Fruit fly (Drosophila melanogaster) whole organism, adult: ENCODE results near the gene pix.

Source experiments
- CG12768 ChIP-seq: fragments of 200-800 bp; sonication (Bioruptor generic); optimal IDR thresholded peaks from 2 replicates; lab custom pipeline; 2017; ENCODE audit warnings: missing biosample characterization, missing genetic modification characterization, mild to moderate bottlenecking, moderate library complexity, missing genetic modification reagents
- CG14711 ChIP-seq: fragments of 200-800 bp; sonication (Bioruptor generic); optimal IDR thresholded peaks from 2 replicates; lab custom pipeline; 2018; ENCODE audit warnings: missing biosample characterization, mild to moderate bottlenecking, missing genetic modification characterization, moderate library complexity
- CG1620 ChIP-seq: fragments of 200-800 bp; sonication (Bioruptor generic); optimal IDR thresholded peaks from 2 replicates; lab custom pipeline; 2016; ENCODE audit warnings: missing biosample characterization, missing genetic modification characterization
- CG5204 ChIP-seq: fragments of 200-800 bp; sonication (Bioruptor generic); optimal IDR thresholded peaks from 2 replicates; lab custom pipeline; 2016; ENCODE audit warnings: missing biosample characterization, missing genetic modification characterization
- Clk ChIP-seq: fragments of 200-800 bp; sonication (Bioruptor generic); optimal IDR thresholded peaks from 2 replicates; lab custom pipeline; 2017; ENCODE audit warnings: missing biosample characterization, missing genetic modification characterization
- Mnt ChIP-seq: fragments of 200-800 bp; sonication (Bioruptor generic); optimal IDR thresholded peaks from 2 replicates; lab custom pipeline; 2016; ENCODE audit warnings: missing biosample characterization, mild to moderate bottlenecking, missing genetic modification characterization
- kay ChIP-seq: fragments of 200-800 bp; sonication (Bioruptor generic); peaks from one replicate; lab custom pipeline; 2016; ENCODE audit warnings: missing biosample characterization, missing genetic modification characterization, borderline replicate concordance
- ovo ChIP-seq: fragments of 200-800 bp; sonication (Bioruptor generic); optimal IDR thresholded peaks from 2 replicates; lab custom pipeline; 2016; ENCODE audit warnings: missing biosample characterization, missing genetic modification characterization
- toe ChIP-seq: fragments of 200-800 bp; sonication (Bioruptor generic); optimal IDR thresholded peaks from 2 replicates; lab custom pipeline; 2016; ENCODE audit warnings: missing biosample characterization, missing genetic modification characterization

dm6 chr3L:9011485-9012389 is 37.2 kb upstream of the pix start:
- TF ChIP-seq kay (GFP tag; lab: Kevin White, UChicago) (no peak), CG12768 (GFP tag; lab: Kevin White, UChicago) (no peak), CG1620 (GFP tag; lab: Kevin White, UChicago) (no peak), ovo (GFP tag; lab: Kevin White, UChicago) (no peak), Clk (GFP tag; lab: Kevin White, UChicago) (no peak), CG14711 (tag; lab: Kevin White, UChicago) (no peak), Mnt (no peak), CG5204 (no peak), toe (GFP tag; lab: Kevin White, UChicago) (no peak)
